Fruit fly (Drosophila melanogaster): ENCODE data around the gene Qtzl.

Gene Qtzl

DNA sequence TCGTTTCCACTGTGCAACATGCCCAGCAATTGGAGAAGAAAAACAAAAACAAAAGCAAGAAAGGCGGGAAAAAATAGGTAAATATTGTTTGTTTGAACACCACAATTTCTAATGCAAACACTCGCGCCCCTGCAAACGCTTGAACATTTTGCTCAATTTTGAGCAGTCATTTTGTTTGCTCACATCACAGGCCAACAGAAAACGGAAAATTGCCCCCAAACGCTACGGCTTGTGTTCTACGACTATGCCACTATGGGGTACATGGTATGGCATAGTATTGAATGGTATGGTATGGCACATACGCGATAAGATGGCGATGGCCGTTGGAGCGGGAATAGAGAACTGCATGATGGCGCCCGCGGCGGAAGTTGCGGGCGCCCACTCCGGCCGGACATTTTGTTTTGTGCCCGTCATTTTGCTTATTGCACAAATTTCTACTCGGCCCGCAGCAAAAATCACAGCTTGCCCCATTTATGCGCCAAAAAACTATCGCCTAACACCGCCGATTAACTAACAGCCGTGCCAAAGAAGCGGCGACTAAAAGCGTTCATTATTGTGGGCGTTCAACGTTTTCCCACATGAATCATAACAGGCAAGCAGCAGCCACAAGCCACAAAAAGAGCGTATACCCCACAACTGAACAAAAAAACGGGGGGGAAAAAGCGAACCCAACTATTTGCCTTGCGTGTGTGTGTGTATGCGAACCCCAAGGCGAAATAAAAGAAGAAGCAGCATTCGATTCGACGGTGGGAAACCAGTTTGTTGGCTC is 8.9 kb downstream of the Qtzl start (continued):
- TF ChIP-seq Opbp (GFP tag; IDR thresholded peaks at IDR 0.05; ENCODE audit: partially characterized antibody) (no peak), gt (GFP tag; IDR thresholded peaks at IDR 0.05) (no peak), crc (GFP tag; optimal IDR thresholded peaks at IDR 0.05) (no peak), sug (tag; optimal IDR thresholded peaks at IDR 0.05) (peak; percentile 85), Myb (GFP tag; optimal IDR thresholded peaks at IDR 0.05) (no peak), gcm2 (GFP tag; optimal IDR thresholded peaks at IDR 0.05) (peak; percentile 5), Hsf (GFP tag; optimal IDR thresholded peaks at IDR 0.05) (no peak), NC2α (GFP tag; optimal IDR thresholded peaks at IDR 0.05) (peak; percentile 72), CG13775 (GFP tag; optimal IDR thresholded peaks at IDR 0.05) (peak; percentile 10), zen (tag; optimal IDR thresholded peaks at IDR 0.05) (no peak), org-1 (GFP tag; optimal IDR thresholded peaks at IDR 0.05) (peak; percentile 85), btn (GFP tag; optimal IDR thresholded peaks at IDR 0.05) (peak; percentile 12), bsh (GFP tag; optimal IDR thresholded peaks at IDR 0.05) (peak in 1 of 2 experiments; percentile 80), CG10959 (GFP tag; IDR thresholded peaks at IDR 0.05) (no peak), Dp (GFP tag; optimal IDR thresholded peaks at IDR 0.05) (peak; percentile 39), da (GFP tag; optimal IDR thresholded peaks at IDR 0.05) (no peak), CG14050 (GFP tag; IDR thresholded peaks at IDR 0.05) (no peak), Eip74EF (GFP tag; optimal IDR thresholded peaks at IDR 0.05) (peak in 1 of 2 experiments; percentile 38), nmo (GFP tag; optimal IDR thresholded peaks at IDR 0.05) (no peak), Rfx (GFP tag; IDR thresholded peaks at IDR 0.05) (no peak), CG3163 (GFP tag; optimal IDR thresholded peaks at IDR 0.05) (no peak), CG6765 (GFP tag; optimal IDR thresholded peaks at IDR 0.05) (peak; percentile 36), dmrt11E (tag; optimal IDR thresholded peaks at IDR 0.05) (peak; percentile 70), corto (GFP tag; optimal IDR thresholded peaks at IDR 0.05) (no peak), dysf (GFP tag; IDR thresholded peaks at IDR 0.05) (no peak), scrt (GFP tag; optimal IDR thresholded peaks at IDR 0.05) (no peak), Elba2 (GFP tag; optimal IDR thresholded peaks at IDR 0.05) (no peak), dm (GFP tag; optimal IDR thresholded peaks at IDR 0.05) (no peak), CG12104 (GFP tag; optimal IDR thresholded peaks at IDR 0.05) (peak; percentile 62), Drgx (GFP tag; IDR thresholded peaks at IDR 0.05) (no peak), so (GFP tag; IDR thresholded peaks at IDR 0.05) (no peak), rib (GFP tag; IDR thresholded peaks at IDR 0.05) (no peak), pnt (GFP tag; optimal IDR thresholded peaks at IDR 0.05) (peak; percentile 32), lmd (GFP tag; IDR thresholded peaks at IDR 0.05) (no peak), CG18619 (GFP tag; optimal IDR thresholded peaks at IDR 0.05) (peak; percentile 79), otp (GFP tag; IDR thresholded peaks at IDR 0.05) (no peak), Fer1 (GFP tag; optimal IDR thresholded peaks at IDR 0.05) (peak; percentile 80), CG12236 (GFP tag; optimal IDR thresholded peaks at IDR 0.05) (peak; percentile 73), lov (optimal IDR thresholded peaks at IDR 0.05) (no peak), lov (GFP tag; IDR thresholded peaks at IDR 0.05) (no peak), kni (GFP tag; optimal IDR thresholded peaks at IDR 0.05) (peak; percentile 88), CG2120 (GFP tag; optimal IDR thresholded peaks at IDR 0.05) (peak; percentile 47), CG33213 (GFP tag; optimal IDR thresholded peaks at IDR 0.05) (peak; percentile 49), ken (GFP tag; IDR thresholded peaks at IDR 0.05) (no peak), Asciz (GFP tag; optimal IDR thresholded peaks at IDR 0.05) (peak; percentile 85), NfI (GFP tag; optimal IDR thresholded peaks at IDR 0.05) (peak; percentile 22), CG34376 (GFP tag; optimal IDR thresholded peaks at IDR 0.05) (peak; percentile 49), maf-S (GFP tag; optimal IDR thresholded peaks at IDR 0.05) (peak; percentile 25), C15 (GFP tag; IDR thresholded peaks at IDR 0.05) (no peak), Dfd (GFP tag; optimal IDR thresholded peaks at IDR 0.05) (no peak)

Measured in whole organism, embryonic.